Fruit fly (Drosophila melanogaster): ENCODE results near the gene CG2336.

The CG2336 gene

DNA sequence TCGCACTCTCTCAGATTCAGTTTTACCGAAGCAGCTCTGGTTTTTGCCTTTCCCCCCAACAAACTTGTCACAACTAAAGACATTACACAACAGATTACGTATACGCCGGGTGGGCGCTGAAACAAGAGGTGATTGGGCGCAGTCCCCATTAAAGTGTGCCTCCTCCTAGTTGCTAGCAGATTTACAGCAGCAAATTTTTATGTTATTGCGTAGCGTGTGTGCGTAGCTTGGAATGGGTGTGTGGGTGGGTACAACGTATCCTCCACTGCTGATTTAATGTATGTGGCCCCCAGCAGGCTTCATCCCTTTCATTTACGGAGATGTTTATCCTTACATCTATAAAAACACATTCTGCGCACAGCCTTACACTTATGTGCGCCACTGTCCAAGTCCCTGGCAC, 11.7 kb upstream of the CG2336 start:
- TF ChIP-seq pdm3 (GFP tag; optimal IDR thresholded peaks at IDR 0.05): no peak
- TF ChIP-seq CG6163 (GFP tag; IDR thresholded peaks at IDR 0.05): no peak
- no peak for TF ChIP-seq CG31627 (GFP tag; optimal IDR thresholded peaks at IDR 0.05)
- TF ChIP-seq OdsH (GFP tag; optimal IDR thresholded peaks at IDR 0.05): no peak
- TF ChIP-seq achi (GFP tag; optimal IDR thresholded peaks at IDR 0.05): no peak
- TF ChIP-seq CG11294 (GFP tag; IDR thresholded peaks at IDR 0.05): no peak
- TF ChIP-seq CG3032 (tag; optimal IDR thresholded peaks at IDR 0.05): no peak
- no peak for TF ChIP-seq dac (GFP tag; optimal IDR thresholded peaks at IDR 0.05)
- no peak for TF ChIP-seq CG3919 (GFP tag; optimal IDR thresholded peaks at IDR 0.05)
- no peak for TF ChIP-seq CG11762 (GFP tag; optimal IDR thresholded peaks at IDR 0.05; ENCODE audit: insufficient read depth)
- no peak for TF ChIP-seq CG11902 (GFP tag; optimal IDR thresholded peaks at IDR 0.05)
- TF ChIP-seq Hr4 (GFP tag; optimal IDR thresholded peaks at IDR 0.05): no peak
- TF ChIP-seq acj6 (GFP tag; optimal IDR thresholded peaks at IDR 0.05): no peak
- no peak for TF ChIP-seq Sox102F (GFP tag; optimal IDR thresholded peaks at IDR 0.05)
- TF ChIP-seq CG8632 (GFP tag; optimal IDR thresholded peaks at IDR 0.05): no peak
- TF ChIP-seq CG32006 (GFP tag; optimal IDR thresholded peaks at IDR 0.05): no peak
- TF ChIP-seq CG4318 (GFP tag; optimal IDR thresholded peaks at IDR 0.05): no peak
- no peak for TF ChIP-seq Hr39 (GFP tag; optimal IDR thresholded peaks at IDR 0.05)

DNA sequence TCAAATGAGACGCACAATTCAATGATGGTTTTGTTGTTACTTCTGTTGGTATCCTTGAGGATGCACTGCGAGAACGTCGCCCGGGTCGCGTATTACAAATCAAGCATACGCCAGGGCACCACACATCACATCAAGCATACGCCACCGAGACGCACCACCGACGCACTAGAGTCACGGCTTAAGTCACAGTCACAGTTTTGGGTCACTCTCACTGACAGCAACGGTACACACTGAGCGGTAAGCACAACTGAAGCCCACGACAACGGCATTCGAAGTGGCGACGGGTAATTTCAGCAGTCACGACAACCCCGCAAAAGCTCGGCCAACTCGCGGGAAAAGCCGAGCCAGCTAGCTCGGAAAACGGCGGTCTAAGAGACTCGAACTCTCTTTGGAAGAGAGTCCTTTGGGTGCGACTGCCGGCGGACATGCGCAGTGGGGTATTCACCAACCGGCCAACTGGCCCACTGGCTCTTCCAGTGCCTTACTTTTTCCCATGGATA, 12.5 kb downstream of the CG2336 start, which contains the start of gene dpr11:
TSS of gene dpr11 (minus strand) at position 263 of the 500 bp plus-strand sequence.
- no peak for TF ChIP-seq Eip93F (GFP tag; optimal IDR thresholded peaks at IDR 0.05)
- no peak for TF ChIP-seq fd85E (GFP tag; optimal IDR thresholded peaks at IDR 0.05)
- no peak for TF ChIP-seq CG6276 (GFP tag; optimal IDR thresholded peaks at IDR 0.05)
- TF ChIP-seq CG32006 (GFP tag; optimal IDR thresholded peaks at IDR 0.05): no peak
- no peak for TF ChIP-seq Ets96B (tag; optimal IDR thresholded peaks at IDR 0.05)
- no peak for TF ChIP-seq svp (GFP tag)
- TF ChIP-seq spab (GFP tag; optimal IDR thresholded peaks at IDR 0.05): no peak
- TF ChIP-seq Sox15 (GFP tag; optimal IDR thresholded peaks at IDR 0.05): no peak
- no peak for TF ChIP-seq CG7368 (GFP tag; optimal IDR thresholded peaks at IDR 0.05)
- TF ChIP-seq fd59A (GFP tag; optimal IDR thresholded peaks at IDR 0.05): no peak
- TF ChIP-seq CG11294 (GFP tag; IDR thresholded peaks at IDR 0.05): no peak

dm6 chr3R:6597922-6598321, 17.3 kb downstream of the CG2336 start, which contains the start of gene CG1138:
TSS of gene CG1138 (minus strand) at chr3R:6598022.
- TF ChIP-seq CG8119 (GFP tag; IDR thresholded peaks at IDR 0.05) (no peak), spab (GFP tag; optimal IDR thresholded peaks at IDR 0.05) (no peak), CG11902 (GFP tag; optimal IDR thresholded peaks at IDR 0.05) (no peak), topi (GFP tag; optimal IDR thresholded peaks at IDR 0.05) (no peak), Eip93F (GFP tag; optimal IDR thresholded peaks at IDR 0.05) (no peak), Ets21C (GFP tag; optimal IDR thresholded peaks at IDR 0.05) (no peak), CG16779 (tag; optimal IDR thresholded peaks at IDR 0.05) (no peak), fkh (GFP tag; optimal IDR thresholded peaks at IDR 0.05) (no peak), Eip75B (GFP tag; optimal IDR thresholded peaks at IDR 0.05) (no peak), CG11294 (GFP tag; IDR thresholded peaks at IDR 0.05) (no peak), Sox102F (GFP tag; optimal IDR thresholded peaks at IDR 0.05) (no peak), Hr39 (GFP tag; optimal IDR thresholded peaks at IDR 0.05) (no peak), CG10669 (GFP tag; optimal IDR thresholded peaks at IDR 0.05) (no peak)

dm6 chr3R:6600942-6601341, 20.4 kb downstream of the CG2336 start, which contains the start of gene CG31482:
TSS of gene CG31482 (plus strand) at chr3R:6601242.
- no peak for TF ChIP-seq net (GFP tag; optimal IDR thresholded peaks at IDR 0.05)

DNA sequence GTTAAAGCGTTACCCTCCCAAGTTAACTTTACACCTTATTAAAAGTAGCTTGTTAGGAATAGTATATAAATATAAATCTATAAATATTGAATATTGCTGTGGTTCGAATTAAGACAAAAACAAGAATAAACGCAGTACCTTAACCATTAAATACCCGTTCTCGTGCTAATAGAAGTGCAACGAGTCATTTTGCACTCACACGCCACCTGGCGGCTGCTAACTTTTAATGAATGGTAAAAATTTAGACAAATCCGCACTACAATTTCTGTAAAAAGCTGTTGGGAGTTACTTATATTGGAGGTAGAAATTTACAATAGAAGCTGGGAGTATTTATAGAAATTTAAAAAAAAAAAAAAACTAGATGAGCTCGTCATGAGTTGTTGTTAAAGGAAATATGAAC, 24.6 kb downstream of the CG2336 start:
- TF ChIP-seq Hr38 (GFP tag; optimal IDR thresholded peaks at IDR 0.05): no peak
- no peak for TF ChIP-seq acj6 (GFP tag; optimal IDR thresholded peaks at IDR 0.05)
- TF ChIP-seq pdm3 (GFP tag; optimal IDR thresholded peaks at IDR 0.05): no peak
- no peak for TF ChIP-seq lz (GFP tag; optimal IDR thresholded peaks at IDR 0.05)
- TF ChIP-seq achi (GFP tag; optimal IDR thresholded peaks at IDR 0.05): no peak
- TF ChIP-seq net (GFP tag; optimal IDR thresholded peaks at IDR 0.05): no peak
- no peak for TF ChIP-seq spab (GFP tag; optimal IDR thresholded peaks at IDR 0.05)
- TF ChIP-seq ss (GFP tag; optimal IDR thresholded peaks at IDR 0.05): no peak
- no peak for TF ChIP-seq Sox14 (GFP tag; optimal IDR thresholded peaks at IDR 0.05)
- no peak for TF ChIP-seq Eip75B (GFP tag; optimal IDR thresholded peaks at IDR 0.05)
- TF ChIP-seq esn (GFP tag; optimal IDR thresholded peaks at IDR 0.05): no peak
- no peak for TF ChIP-seq dac (GFP tag; optimal IDR thresholded peaks at IDR 0.05)
- TF ChIP-seq CG6808 (GFP tag; optimal IDR thresholded peaks at IDR 0.05): no peak
- TF ChIP-seq CG8319 (GFP tag; optimal IDR thresholded peaks at IDR 0.05): no peak
- no peak for TF ChIP-seq dsx (GFP tag; optimal IDR thresholded peaks at IDR 0.05; ENCODE audit: poor library complexity, severe bottlenecking)
